Worm (Caenorhabditis elegans) whole organism, L4/young adult: ENCODE measurements around the gene xpc-1.
A peak's percentile ranks its signal among the peaks of the same experiment; 100 is the strongest.
"Not testable (repeated sequence)": the region's sequence is repeated elsewhere in the genome, so short reads cannot be mapped to it uniquely, and the experiment has no call there.

ENCODE experiments used
- W03F9.2 ChIP-seq: fragments of 150-350 bp; optimal IDR thresholded peaks from 2 replicates; lab custom pipeline; 2014; ENCODE audit warnings: missing biosample characterization, missing genetic modification characterization
- dao-5 ChIP-seq: sonication (generic microtip); optimal IDR thresholded peaks from 2 replicates; lab custom pipeline; 2016; ENCODE audit warnings: missing genotype, missing genetic modification characterization, moderate library complexity, missing compliant biosample characterization
- him-1 ChIP-seq: sonication (generic microtip); optimal IDR thresholded peaks from 2 replicates; lab custom pipeline; 2016; ENCODE audit warnings: missing genotype, missing genetic modification reagents, missing genetic modification characterization, missing compliant biosample characterization

Gene xpc-1

DNA sequence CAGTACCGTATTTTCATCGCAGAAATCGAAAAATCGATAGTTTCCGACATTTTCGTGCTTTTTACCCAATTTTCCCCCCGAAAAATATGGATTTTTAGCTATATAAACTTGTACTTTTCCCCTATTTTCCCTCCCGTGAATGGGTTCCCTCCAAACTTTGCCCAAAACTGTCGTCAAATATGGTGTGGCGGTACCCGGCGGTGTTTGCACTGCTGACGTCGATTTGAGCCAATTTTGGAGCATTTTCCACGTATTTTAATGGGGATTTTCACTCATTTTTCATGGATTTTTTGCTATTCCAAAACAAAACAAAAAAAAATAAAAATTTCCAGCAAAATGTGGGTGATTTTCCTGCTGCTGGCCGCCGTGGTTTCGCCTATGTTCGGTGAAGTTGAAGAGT is 19.5 kb upstream of the xpc-1 start, which contains the start of gene Y76B12C.3:
Gene Y76B12C.3 (plus strand): TSS at position 334 of the 400 bp plus-strand sequence.
- no peak for TF ChIP-seq W03F9.2 (tag; lab: Kevin White, UChicago)
- no peak for TF ChIP-seq him-1 (tag; lab: Kevin White, UChicago)
- TF ChIP-seq dao-5 (tag; lab: Kevin White, UChicago) = no peak

DNA sequence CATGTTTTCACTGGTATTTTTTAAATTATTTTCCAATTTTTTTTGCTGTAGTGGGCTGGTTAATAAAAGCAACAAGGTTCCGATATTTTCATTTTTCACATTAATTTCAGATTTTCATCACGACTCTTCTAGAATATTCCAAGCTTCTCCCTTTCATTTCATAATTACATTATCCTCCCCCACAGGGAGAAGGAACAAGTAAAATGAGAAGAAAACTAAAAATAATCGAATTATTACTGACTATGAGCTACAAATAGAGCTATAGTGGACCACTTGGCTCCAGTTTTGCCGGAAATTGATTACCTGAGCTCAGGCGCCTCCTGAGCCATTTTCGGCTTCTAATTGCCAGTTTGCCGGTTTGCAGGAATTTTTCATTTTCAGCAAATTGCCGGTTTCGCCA is 17.3 kb upstream of the xpc-1 start:
- TF ChIP-seq him-1 (tag; lab: Kevin White, UChicago) (no peak), W03F9.2 (tag; lab: Kevin White, UChicago) (no peak), dao-5 (tag; lab: Kevin White, UChicago) (no peak)

DNA sequence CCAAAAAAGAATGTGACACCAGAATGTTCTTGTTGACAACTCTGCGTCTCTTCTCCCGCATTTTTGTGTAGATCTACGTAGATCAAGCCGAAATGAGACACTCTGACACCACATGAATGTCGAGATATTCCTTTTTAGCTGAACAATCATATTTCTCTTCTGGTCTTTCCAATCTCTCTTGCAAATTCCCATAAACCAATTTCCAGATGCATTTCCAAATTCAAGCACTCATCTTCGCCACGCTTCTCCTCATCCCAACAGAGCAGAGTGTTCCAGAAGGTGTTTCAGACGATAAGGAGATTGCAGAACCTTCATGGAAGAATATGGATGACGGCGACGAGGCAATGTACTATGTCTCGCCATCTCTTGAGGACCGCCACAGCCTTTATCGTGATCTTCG is 13.1 kb upstream of the xpc-1 start, which contains the start of gene Y76B12C.8:
Gene Y76B12C.8 (plus strand): TSS at position 207 of the 400 bp plus-strand sequence.
- TF ChIP-seq dao-5 (tag; lab: Kevin White, UChicago) = no peak
- TF ChIP-seq W03F9.2 (tag; lab: Kevin White, UChicago) = no peak
- TF ChIP-seq him-1 (tag; lab: Kevin White, UChicago) = no peak

- TF ChIP-seq W03F9.2 (tag; lab: Kevin White, UChicago) (no peak), dao-5 (tag; lab: Kevin White, UChicago) (no peak), him-1 (tag; lab: Kevin White, UChicago) (no peak)
Measured at ce11 chrIV:1980961-1981446, 11.9 kb upstream of the xpc-1 start, which contains the start of gene Y76B12C.6. Gene Y76B12C.6, plus strand, starts transcription at chrIV:1981396.

DNA sequence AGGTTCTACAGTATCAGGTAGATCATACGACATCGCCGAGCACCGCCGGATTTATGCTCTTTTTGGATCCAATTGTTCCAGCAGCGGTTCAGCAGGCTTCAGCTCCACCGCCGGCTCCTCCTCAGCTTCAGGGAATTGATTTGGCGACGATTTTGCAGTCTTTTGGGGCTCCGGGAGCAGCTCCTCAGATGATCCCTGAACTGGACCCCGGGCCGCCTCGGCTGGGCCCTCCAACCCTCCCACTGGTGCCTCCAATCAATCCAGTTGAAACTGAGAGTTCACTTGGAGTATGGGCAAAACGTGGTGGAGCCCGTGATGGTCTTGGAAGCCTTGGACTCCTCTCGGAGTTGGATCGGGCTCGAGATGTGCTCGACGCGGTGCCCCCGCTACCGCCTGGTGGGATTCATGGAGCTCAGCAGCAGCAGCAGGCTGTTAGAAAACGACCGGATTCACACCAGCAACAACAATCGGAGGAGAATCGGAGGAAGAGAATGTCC is 2.0 kb upstream of the xpc-1 start:
- TF ChIP-seq dao-5 (tag; lab: Kevin White, UChicago) = no peak
- no peak for TF ChIP-seq W03F9.2 (tag; lab: Kevin White, UChicago)
- TF ChIP-seq him-1 (tag; lab: Kevin White, UChicago) = no peak

DNA sequence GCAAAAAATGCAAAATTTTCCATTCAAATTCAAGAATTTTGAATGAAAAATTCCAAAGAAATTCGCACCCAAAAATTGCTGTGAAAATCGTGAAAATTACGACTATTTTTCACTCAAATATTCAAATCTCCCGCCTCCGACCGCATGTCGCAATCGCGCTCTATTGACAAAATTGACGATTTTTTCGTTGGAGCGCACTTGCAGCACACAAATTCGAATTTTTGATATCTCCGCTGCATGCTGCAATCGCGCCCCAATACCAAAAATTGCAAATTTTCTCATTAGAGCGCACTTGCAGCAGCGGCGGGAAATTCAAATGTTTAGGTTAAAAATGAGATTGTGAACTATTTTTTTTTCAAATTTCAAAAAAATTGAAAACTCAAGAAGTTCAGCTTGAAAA is 4.9 kb downstream of the xpc-1 start:
- TF ChIP-seq dao-5 (tag; lab: Kevin White, UChicago) (no peak), him-1 (tag; lab: Kevin White, UChicago) (no peak), W03F9.2 (tag; lab: Kevin White, UChicago) (no peak)

- TF ChIP-seq him-1 (tag; lab: Kevin White, UChicago) (no peak), W03F9.2 (tag; lab: Kevin White, UChicago) (no peak), dao-5 (tag; lab: Kevin White, UChicago) (no peak)
Measured at ce11 chrIV:2002290-2002689, 9.4 kb downstream of the xpc-1 start.

ce11 chrIV:2008920-2009319 is 16.0 kb downstream of the xpc-1 start:
- TF ChIP-seq W03F9.2 (tag; lab: Kevin White, UChicago) (no peak), him-1 (tag; lab: Kevin White, UChicago) (no peak), dao-5 (tag; lab: Kevin White, UChicago) (no peak)

DNA sequence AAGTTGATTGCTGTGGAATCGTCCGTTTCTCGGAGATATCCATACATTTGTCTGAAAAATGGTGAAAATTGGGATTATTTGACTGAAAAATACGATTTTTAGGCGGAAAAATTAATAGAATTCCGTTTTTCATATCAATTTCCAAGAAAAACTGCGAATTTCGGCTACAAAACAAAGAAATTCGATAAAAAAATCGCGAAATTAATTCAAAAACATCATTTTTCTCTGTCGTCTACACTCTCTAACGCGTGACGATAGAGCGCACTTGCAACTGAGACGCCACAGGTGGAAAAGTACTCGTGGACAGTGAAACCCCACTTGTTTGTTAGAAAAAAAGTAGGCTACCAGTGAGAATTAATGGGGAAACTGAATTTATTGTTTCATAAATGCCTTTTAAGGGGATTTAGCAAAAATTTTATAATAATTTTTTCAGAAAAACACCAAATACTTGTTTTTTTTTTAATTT is 40.1 kb downstream of the xpc-1 start, which contains the start of gene cpsf-1:
Gene cpsf-1 (minus strand): TSS at position 51 of the 466 bp plus-strand sequence.
- TF ChIP-seq W03F9.2 (tag; lab: Kevin White, UChicago) (peak; percentile 51), dao-5 (tag; lab: Kevin White, UChicago) (no peak), him-1 (tag; lab: Kevin White, UChicago) (no peak)

DNA sequence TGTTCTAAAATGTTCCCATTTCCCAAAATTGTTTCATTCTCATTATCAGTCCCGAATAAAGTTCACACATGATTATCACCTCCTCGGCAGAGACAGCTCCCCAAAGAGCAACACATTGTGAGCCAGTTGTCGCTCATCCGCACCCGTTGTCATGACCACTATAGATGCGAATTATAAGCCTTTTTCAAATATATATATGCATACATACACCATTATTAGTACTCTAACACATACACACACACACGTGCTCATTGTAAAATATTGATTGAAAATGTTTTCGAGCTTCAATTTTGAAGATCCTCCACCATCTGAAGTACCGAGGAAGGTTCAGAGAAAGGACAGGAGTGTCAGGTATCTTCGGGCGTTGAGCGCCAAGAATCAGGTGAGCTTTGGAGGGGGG is 44.1 kb downstream of the xpc-1 start, which contains the start of the genes Y76B12C.9 and cng-2:
Gene Y76B12C.9 (minus strand): TSS at position 101 of the 400 bp plus-strand sequence.
Gene cng-2 (plus strand): TSS at position 218 of the 400 bp plus-strand sequence.
- TF ChIP-seq W03F9.2 (tag; lab: Kevin White, UChicago) = no peak
- no peak for TF ChIP-seq dao-5 (tag; lab: Kevin White, UChicago)
- TF ChIP-seq him-1 (tag; lab: Kevin White, UChicago) = no peak

DNA sequence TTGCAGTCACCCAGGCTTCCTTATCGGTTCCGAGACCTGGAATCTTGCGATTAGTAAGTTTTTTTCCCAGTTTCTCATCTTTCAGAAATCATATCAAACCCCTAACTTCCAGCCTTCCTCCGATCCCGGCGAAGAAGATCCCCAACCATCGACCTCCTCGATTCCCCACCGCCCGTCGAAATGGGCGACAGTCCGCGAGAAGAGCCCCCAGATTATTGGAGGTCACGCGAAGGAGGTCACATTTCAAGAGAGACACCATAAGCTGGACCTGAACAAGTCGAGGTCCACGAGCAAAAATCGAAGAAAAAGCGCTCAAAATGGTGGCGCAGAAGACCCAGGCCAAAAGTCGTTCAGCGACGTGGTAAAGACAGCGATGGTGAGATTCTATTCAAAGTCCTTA is 44.6 kb downstream of the xpc-1 start:
- no peak for TF ChIP-seq W03F9.2 (tag; lab: Kevin White, UChicago)
- TF ChIP-seq him-1 (tag; lab: Kevin White, UChicago) = no peak
- TF ChIP-seq dao-5 (tag; lab: Kevin White, UChicago) = no peak

ce11 chrIV:2048839-2049238 is 56.0 kb downstream of the xpc-1 start:
- TF ChIP-seq dao-5 (tag; lab: Kevin White, UChicago) (no peak), him-1 (tag; lab: Kevin White, UChicago) (peak; percentile 59)

- not testable (repeated sequence) for TF ChIP-seq W03F9.2, dao-5, him-1 (tag; lab: Kevin White, UChicago)
Measured at ce11 chrIV:2051195-2051594, 58.3 kb downstream of the xpc-1 start, which contains the start of gene R05C11.4. Gene R05C11.4, plus strand, starts transcription at chrIV:2051495.

DNA sequence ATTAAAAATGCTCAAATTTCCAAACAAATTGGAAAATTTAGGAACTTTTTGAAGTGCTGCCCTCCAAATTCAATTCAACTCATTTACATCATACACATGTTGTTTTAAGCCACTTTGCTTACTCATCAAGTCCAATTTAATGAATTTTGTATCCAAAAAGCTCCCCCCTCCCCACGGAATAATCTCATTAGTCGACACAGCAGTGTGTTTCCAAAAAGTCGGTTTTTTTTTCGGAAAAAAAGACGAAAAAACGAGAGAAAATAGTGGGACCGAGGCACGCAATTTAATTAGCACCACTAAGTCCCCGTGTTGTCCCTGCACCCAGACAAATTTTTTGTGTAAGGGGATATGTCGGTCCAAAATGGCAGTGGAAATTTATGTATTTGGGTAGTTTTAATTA is 59.4 kb downstream of the xpc-1 start:
- TF ChIP-seq him-1 (tag; lab: Kevin White, UChicago) (peak; percentile 33), W03F9.2 (tag; lab: Kevin White, UChicago) (no peak)
